Fruit fly (Drosophila melanogaster) Kc167 (cell line): Measurements from ENCODE around the gene GluClalpha.

Source experiments
- Myc ChIP-seq: fragments of >200 bp; optimal IDR thresholded peaks from 2 replicates; lab custom pipeline; 2017; ENCODE audit warnings: missing external identifiers
- Sin3A ChIP-seq: fragments of >200 bp; optimal IDR thresholded peaks from 2 replicates; lab custom pipeline; 2018; ENCODE audit warnings: missing external identifiers
- h ChIP-seq: fragments of >200 bp; optimal IDR thresholded peaks from 3 replicates; lab custom pipeline; 2018; ENCODE audit warnings: missing external identifiers
- insv ChIP-seq: fragments of >200 bp; optimal IDR thresholded peaks from 3 replicates; lab custom pipeline; 2018; ENCODE audit warnings: missing external identifiers
- psq ChIP-seq: fragments of >200 bp; optimal IDR thresholded peaks from 2 replicates; lab custom pipeline; 2017; ENCODE audit warnings: missing external identifiers
- ttk ChIP-seq: sonication (Bioruptor generic); optimal IDR thresholded peaks from 2 replicates; lab custom pipeline; 2017; ENCODE audit warnings: missing external identifiers

DNA sequence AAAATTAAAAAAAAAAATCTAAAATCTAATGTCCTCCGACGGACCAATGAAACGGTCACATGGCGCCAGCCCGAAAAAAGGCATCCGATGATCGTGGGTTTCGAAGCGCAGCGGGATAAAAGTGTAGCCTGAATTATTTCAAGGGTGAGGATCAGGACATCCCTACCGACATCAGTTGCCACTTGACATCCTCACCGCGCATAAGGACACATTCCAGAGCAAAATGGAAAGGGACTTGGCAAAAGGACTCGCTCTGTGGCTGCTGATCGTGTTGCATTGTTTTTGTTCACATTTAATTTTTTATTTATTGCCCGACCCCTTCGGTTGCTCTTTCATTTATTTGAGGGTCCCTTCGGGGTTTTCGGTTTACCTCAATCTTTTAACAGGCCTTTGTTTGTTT lies 69.1 kb downstream of the GluClalpha start:
- TF ChIP-seq ttk (lab: Kevin White, UChicago) (no peak), h (lab: Kevin White, UChicago) (no peak), psq (lab: Kevin White, UChicago) (no peak), Sin3A (lab: Kevin White, UChicago) (no peak), insv (lab: Kevin White, UChicago) (no peak), Myc (no peak)
